Fruit fly (Drosophila melanogaster): ENCODE data around the gene Pus1.

The Pus1 gene

dm6 chr3R:20555023-20555422 lies 37.4 kb downstream of the Pus1 start (continued):
- no peak for TF ChIP-seq CG17802 (tag; optimal IDR thresholded peaks at IDR 0.05)
- TF ChIP-seq CG6813 (GFP tag; optimal IDR thresholded peaks at IDR 0.05), result peak; percentile 23
- TF ChIP-seq kay (GFP tag; optimal IDR thresholded peaks at IDR 0.05), result peak; percentile 46
- TF ChIP-seq Usf (GFP tag; optimal IDR thresholded peaks at IDR 0.05), result no peak
- peak; percentile 43 for TF ChIP-seq CG13624 (GFP tag; optimal IDR thresholded peaks at IDR 0.05)
- TF ChIP-seq sqz (GFP tag; optimal IDR thresholded peaks at IDR 0.05), result peak; percentile 23
- TF ChIP-seq CG18599 (GFP tag; optimal IDR thresholded peaks at IDR 0.05), result peak; percentile 75
- TF ChIP-seq CG14050 (GFP tag; IDR thresholded peaks at IDR 0.05), result peak; percentile 58; the same call in 2 of the 3 replicates
- TF ChIP-seq CG10321 (GFP tag; IDR thresholded peaks at IDR 0.05), result no peak
- 0 out of 3 replicates have a peak, but pooled peaks have one; percentile 24 for TF ChIP-seq C15 (GFP tag; IDR thresholded peaks at IDR 0.05)
- no peak for TF ChIP-seq gce (GFP tag; IDR thresholded peaks at IDR 0.05)
- no peak for TF ChIP-seq Dref (GFP tag; IDR thresholded peaks at IDR 0.05)
- no peak for TF ChIP-seq ash1 (GFP tag; optimal IDR thresholded peaks at IDR 0.05)
- TF ChIP-seq hbn (GFP tag; IDR thresholded peaks at IDR 0.05; ENCODE audit: partially characterized antibody), result no peak
- no peak for TF ChIP-seq CG9876 (GFP tag; optimal IDR thresholded peaks at IDR 0.05)
- no peak for TF ChIP-seq CG18619 (GFP tag; optimal IDR thresholded peaks at IDR 0.05)
- TF ChIP-seq fd64A (GFP tag; optimal IDR thresholded peaks at IDR 0.05), result no peak
- no peak for TF ChIP-seq crp (GFP tag; optimal IDR thresholded peaks at IDR 0.05)
- no peak for TF ChIP-seq run (tag; optimal IDR thresholded peaks at IDR 0.05)
- TF ChIP-seq pan (optimal IDR thresholded peaks at IDR 0.05), result no peak
- TF ChIP-seq pan (GFP tag; optimal IDR thresholded peaks at IDR 0.05 in 1 of 2, IDR thresholded peaks at IDR 0.05 in 1 of 2), result peak in 1 of 2 experiments; percentile 76
- TF ChIP-seq Rfx (GFP tag; IDR thresholded peaks at IDR 0.05), result peak; percentile 81
- no peak for TF ChIP-seq CG13287 (GFP tag; IDR thresholded peaks at IDR 0.05; ENCODE audit: partially characterized antibody)
- TF ChIP-seq fru (optimal IDR thresholded peaks at IDR 0.05), result no peak
- TF ChIP-seq chif (GFP tag; optimal IDR thresholded peaks at IDR 0.05), result no peak
- TF ChIP-seq Blimp-1 (GFP tag; optimal IDR thresholded peaks at IDR 0.05), result peak; percentile 43
- no peak for TF ChIP-seq Chrac-16 (GFP tag; optimal IDR thresholded peaks at IDR 0.05)
- no peak for TF ChIP-seq dm (GFP tag; optimal IDR thresholded peaks at IDR 0.05)
- TF ChIP-seq crc (GFP tag; optimal IDR thresholded peaks at IDR 0.05), result no peak
- no peak for TF ChIP-seq crol (GFP tag; IDR thresholded peaks at IDR 0.05)
- no peak for TF ChIP-seq Tbp (GFP tag; optimal IDR thresholded peaks at IDR 0.05)
- no peak for TF ChIP-seq CG32767 (GFP tag; IDR thresholded peaks at IDR 0.05)
- TF ChIP-seq CG10209 (GFP tag; optimal IDR thresholded peaks at IDR 0.05), result no peak
- peak; percentile 17 for TF ChIP-seq gcm (GFP tag; optimal IDR thresholded peaks at IDR 0.05)
- TF ChIP-seq Hr78 (GFP tag; optimal IDR thresholded peaks at IDR 0.05), result peak in 1 of 2 experiments; percentile 24
- TF ChIP-seq CHES-1-like (GFP tag; optimal IDR thresholded peaks at IDR 0.05), result no peak
- no peak for TF ChIP-seq CG10543 (GFP tag; optimal IDR thresholded peaks at IDR 0.05)
- no peak for TF ChIP-seq tx (GFP tag; optimal IDR thresholded peaks at IDR 0.05)
- no peak for TF ChIP-seq CG10959 (GFP tag; IDR thresholded peaks at IDR 0.05)
- no peak for TF ChIP-seq CG9609 (GFP tag; optimal IDR thresholded peaks at IDR 0.05)
- TF ChIP-seq fd3F (GFP tag; optimal IDR thresholded peaks at IDR 0.05), result no peak
- TF ChIP-seq en (GFP tag; optimal IDR thresholded peaks at IDR 0.05), result no peak
- TF ChIP-seq Ets97D (GFP tag; optimal IDR thresholded peaks at IDR 0.05), result no peak
- TF ChIP-seq ase (GFP tag; IDR thresholded peaks at IDR 0.05), result 0 out of 3 replicates have a peak, but pooled peaks have one; percentile 33
- 0 out of 2 replicates have a peak, but pooled peaks have one; percentile 20 for TF ChIP-seq ttk (GFP tag; IDR thresholded peaks at IDR 0.05)
- TF ChIP-seq org-1 (GFP tag; optimal IDR thresholded peaks at IDR 0.05), result no peak
- peak; percentile 95 for TF ChIP-seq CG11696 (GFP tag; IDR thresholded peaks at IDR 0.05)
- 0 out of 2 replicates have a peak, but pooled peaks have one; percentile 14 for TF ChIP-seq GATAe (GFP tag; conservative IDR thresholded peaks at IDR 0.05)
- TF ChIP-seq CG16863 (GFP tag; optimal IDR thresholded peaks at IDR 0.05), result no peak
- TF ChIP-seq CG30020 (tag; optimal IDR thresholded peaks at IDR 0.05), result no peak
- TF ChIP-seq scrt (GFP tag; optimal IDR thresholded peaks at IDR 0.05), result peak; percentile 70
- TF ChIP-seq CG7556 (GFP tag; optimal IDR thresholded peaks at IDR 0.05), result peak; percentile 27

All from whole organism, embryonic.